Fruit fly (Drosophila melanogaster) whole organism, prepupa: Measurements from ENCODE around the gene CG44532.

Experiments
- Blimp-1 ChIP-seq: fragments of 200-800 bp; sonication (Bioruptor generic); optimal IDR thresholded peaks from 3 replicates; lab custom pipeline; 2017; ENCODE audit warnings: missing biosample characterization, missing genetic modification characterization, mild to moderate bottlenecking, moderate library complexity, missing genetic modification reagents
- CG10631 ChIP-seq: fragments of 200-800 bp; sonication (Bioruptor generic); optimal IDR thresholded peaks from 2 replicates; lab custom pipeline; 2016; ENCODE audit warnings: missing biosample characterization, missing genetic modification characterization
- CG10669 ChIP-seq: fragments of 200-800 bp; sonication (Bioruptor generic); optimal IDR thresholded peaks from 3 replicates; lab custom pipeline; 2018; ENCODE audit warnings: missing biosample characterization, mild to moderate bottlenecking, missing genetic modification characterization, moderate library complexity
- CG11294 ChIP-seq: fragments of 200-800 bp; sonication (Bioruptor generic); IDR thresholded peaks from 2 replicates; pipeline ENCODE4 v1.3.6; 2022; ENCODE audit warnings: missing biosample characterization, missing genetic modification characterization
- CG11762 ChIP-seq: fragments of 200-800 bp; sonication (Bioruptor generic); optimal IDR thresholded peaks from 3 replicates; lab custom pipeline; 2016; ENCODE audit warnings: missing biosample characterization, missing genetic modification characterization; ENCODE audit not compliant: insufficient read depth
- CG11902 ChIP-seq: fragments of 200-800 bp; sonication (Bioruptor generic); optimal IDR thresholded peaks from 3 replicates; lab custom pipeline; 2016; ENCODE audit warnings: missing biosample characterization, missing genetic modification characterization
- CG1621 ChIP-seq: fragments of 200-800 bp; sonication (Bioruptor generic); optimal IDR thresholded peaks from 3 replicates; lab custom pipeline; 2018; ENCODE audit warnings: missing biosample characterization, mild to moderate bottlenecking, missing genetic modification characterization
- CG16779 ChIP-seq: fragments of 200-800 bp; sonication (Bioruptor generic); optimal IDR thresholded peaks from 3 replicates; lab custom pipeline; 2017; ENCODE audit warnings: missing biosample characterization, mild to moderate bottlenecking, missing genetic modification characterization
- CG3032 ChIP-seq: fragments of 200-800 bp; optimal IDR thresholded peaks from 2 replicates; lab custom pipeline; 2019; ENCODE audit warnings: missing biosample characterization, mild to moderate bottlenecking, missing genetic modification characterization, moderate library complexity
- CG31627 ChIP-seq: fragments of 200-800 bp; sonication (Bioruptor generic); optimal IDR thresholded peaks from 3 replicates; lab custom pipeline; 2016; ENCODE audit warnings: missing biosample characterization, missing genetic modification characterization
- CG32006 ChIP-seq: fragments of 200-800 bp; sonication (Bioruptor generic); optimal IDR thresholded peaks from 3 replicates; lab custom pipeline; 2017; ENCODE audit warnings: missing biosample characterization, mild to moderate bottlenecking, missing genetic modification characterization
- CG3919 ChIP-seq: fragments of 200-800 bp; sonication (Bioruptor generic); optimal IDR thresholded peaks from 3 replicates; lab custom pipeline; 2016; ENCODE audit warnings: missing biosample characterization, missing genetic modification characterization
- CG4318 ChIP-seq: fragments of 200-800 bp; sonication (Bioruptor generic); optimal IDR thresholded peaks from 3 replicates; lab custom pipeline; 2017; ENCODE audit warnings: missing biosample characterization, mild to moderate bottlenecking, missing genetic modification characterization
- CG6163 ChIP-seq: fragments of 200-800 bp; sonication (Bioruptor generic); IDR thresholded peaks from 3 replicates; pipeline ENCODE4 v1.3.6; 2022; ENCODE audit warnings: missing biosample characterization, missing genetic modification characterization
- CG6792 ChIP-seq: fragments of 200-800 bp; sonication (Bioruptor generic); optimal IDR thresholded peaks from 3 replicates; lab custom pipeline; 2016; ENCODE audit warnings: missing biosample characterization, missing genetic modification characterization
- CG6808 ChIP-seq: fragments of 200-800 bp; sonication (Bioruptor generic); optimal IDR thresholded peaks from 3 replicates; lab custom pipeline; 2017; ENCODE audit warnings: missing biosample characterization, missing genetic modification characterization, mild to moderate bottlenecking, moderate library complexity, missing genetic modification reagents
- CG6854 ChIP-seq: fragments of 200-800 bp; sonication (Bioruptor generic); optimal IDR thresholded peaks from 2 replicates; lab custom pipeline; 2017; ENCODE audit warnings: missing biosample characterization, mild to moderate bottlenecking, missing genetic modification characterization
- CG8119 ChIP-seq: fragments of 200-800 bp; sonication (Bioruptor generic); IDR thresholded peaks from 3 replicates; pipeline ENCODE4 v1.3.6; 2022; ENCODE audit warnings: missing biosample characterization, missing genetic modification characterization
- CG8319 ChIP-seq: fragments of 200-800 bp; sonication (Bioruptor generic); optimal IDR thresholded peaks from 3 replicates; lab custom pipeline; 2016; ENCODE audit warnings: missing biosample characterization, missing genetic modification characterization
- CG9139 ChIP-seq: fragments of 200-800 bp; sonication (Bioruptor generic); optimal IDR thresholded peaks from 3 replicates; lab custom pipeline; 2017; ENCODE audit warnings: missing biosample characterization, mild to moderate bottlenecking, missing genetic modification characterization
- Eip75B ChIP-seq: fragments of 200-800 bp; sonication (Bioruptor generic); optimal IDR thresholded peaks from 3 replicates; lab custom pipeline; 2016; ENCODE audit warnings: missing biosample characterization, missing genetic modification characterization
- Eip78C ChIP-seq: fragments of 200-800 bp; sonication (Bioruptor generic); peaks from one replicate; lab custom pipeline; 2016; ENCODE audit warnings: missing biosample characterization, missing genetic modification characterization
- Ets96B ChIP-seq: fragments of 200-800 bp; optimal IDR thresholded peaks from 2 replicates; lab custom pipeline; 2019; ENCODE audit warnings: missing biosample characterization, mild to moderate bottlenecking, missing genetic modification characterization, moderate library complexity
- Hr38 ChIP-seq: sonication (Bioruptor generic); optimal IDR thresholded peaks from 2 replicates; lab custom pipeline; 2016; ENCODE audit warnings: missing biosample characterization, missing genetic modification characterization
- Hr39 ChIP-seq: fragments of 200-800 bp; sonication (Bioruptor generic); optimal IDR thresholded peaks from 2 replicates; lab custom pipeline; 2016; ENCODE audit warnings: missing biosample characterization, missing genetic modification characterization
- Hr4 ChIP-seq: fragments of 200-800 bp; sonication (Bioruptor generic); optimal IDR thresholded peaks from 3 replicates; lab custom pipeline; 2016; ENCODE audit warnings: missing biosample characterization, missing genetic modification characterization
- Lpt ChIP-seq: fragments of 200-800 bp; sonication (Bioruptor generic); optimal IDR thresholded peaks from 3 replicates; lab custom pipeline; 2016; ENCODE audit warnings: missing biosample characterization, missing genetic modification characterization
- Met ChIP-seq: fragments of 200-800 bp; sonication (Bioruptor generic); optimal IDR thresholded peaks from 3 replicates; lab custom pipeline; 2016; ENCODE audit warnings: missing biosample characterization, missing genetic modification characterization
- OdsH ChIP-seq: fragments of 200-800 bp; sonication (Bioruptor generic); optimal IDR thresholded peaks from 3 replicates; lab custom pipeline; 2016; ENCODE audit warnings: missing biosample characterization, missing genetic modification characterization
- Smox ChIP-seq: fragments of 200-800 bp; sonication (Bioruptor generic); optimal IDR thresholded peaks from 3 replicates; lab custom pipeline; 2016; ENCODE audit warnings: missing biosample characterization, missing genetic modification characterization
- Sox102F ChIP-seq: fragments of 200-800 bp; sonication (Bioruptor generic); optimal IDR thresholded peaks from 2 replicates; lab custom pipeline; 2016; ENCODE audit warnings: missing biosample characterization, mild to moderate bottlenecking, missing genetic modification characterization
- Sox14 ChIP-seq: fragments of 200-800 bp; sonication (Bioruptor generic); optimal IDR thresholded peaks from 3 replicates; lab custom pipeline; 2016; ENCODE audit warnings: missing biosample characterization, missing genetic modification characterization
- Sox15 ChIP-seq: fragments of 200-800 bp; sonication (Bioruptor generic); optimal IDR thresholded peaks from 3 replicates; lab custom pipeline; 2016; ENCODE audit warnings: missing biosample characterization, missing genetic modification characterization
- achi ChIP-seq: fragments of 200-800 bp; sonication (Bioruptor generic); optimal IDR thresholded peaks from 3 replicates; lab custom pipeline; 2016; ENCODE audit warnings: missing biosample characterization, missing genetic modification characterization
- acj6 ChIP-seq: fragments of 200-800 bp; sonication (Bioruptor generic); optimal IDR thresholded peaks from 3 replicates; lab custom pipeline; 2016; ENCODE audit warnings: missing biosample characterization, missing genetic modification characterization
- cyc ChIP-seq: fragments of 200-800 bp; sonication (Bioruptor generic); optimal IDR thresholded peaks from 3 replicates; lab custom pipeline; 2016; ENCODE audit warnings: missing biosample characterization, missing genetic modification characterization
- dac ChIP-seq: fragments of 200-800 bp; sonication (Bioruptor generic); optimal IDR thresholded peaks from 2 replicates; lab custom pipeline; 2017; ENCODE audit warnings: missing biosample characterization, mild to moderate bottlenecking, missing genetic modification characterization
- dsx ChIP-seq: fragments of 200-800 bp; optimal IDR thresholded peaks from 3 replicates; lab custom pipeline; 2019; ENCODE audit warnings: missing biosample characterization, mild to moderate bottlenecking, missing genetic modification characterization, moderate library complexity; ENCODE audit not compliant: poor library complexity, severe bottlenecking
- eg ChIP-seq: fragments of 200-800 bp; sonication (Bioruptor generic); IDR thresholded peaks from 3 replicates; pipeline ENCODE4 v1.3.6; 2022; ENCODE audit warnings: missing biosample characterization, missing genetic modification characterization
- esn ChIP-seq: fragments of 200-800 bp; sonication (Bioruptor generic); optimal IDR thresholded peaks from 2 replicates; lab custom pipeline; 2016; ENCODE audit warnings: missing biosample characterization, mild to moderate bottlenecking, missing genetic modification characterization, moderate library complexity
- fd59A ChIP-seq: fragments of 200-800 bp; sonication (Bioruptor generic); optimal IDR thresholded peaks from 2 replicates; lab custom pipeline; 2017; ENCODE audit warnings: missing biosample characterization, mild to moderate bottlenecking, missing genetic modification characterization, missing genetic modification reagents
- fd85E ChIP-seq: fragments of 200-800 bp; sonication (Bioruptor generic); optimal IDR thresholded peaks from 3 replicates; lab custom pipeline; 2016; ENCODE audit warnings: missing biosample characterization, missing genetic modification characterization
- fkh ChIP-seq: fragments of 200-800 bp; sonication (Bioruptor generic); optimal IDR thresholded peaks from 3 replicates; lab custom pipeline; 2017; ENCODE audit warnings: missing biosample characterization, mild to moderate bottlenecking, missing genetic modification characterization, moderate library complexity
- lz ChIP-seq: fragments of 200-800 bp; sonication (Bioruptor generic); optimal IDR thresholded peaks from 3 replicates; lab custom pipeline; 2016; ENCODE audit warnings: missing biosample characterization, missing genetic modification characterization
- net ChIP-seq: fragments of 200-800 bp; sonication (Bioruptor generic); optimal IDR thresholded peaks from 3 replicates; lab custom pipeline; 2016; ENCODE audit warnings: missing biosample characterization, missing genetic modification characterization
- pdm3 ChIP-seq: fragments of 200-800 bp; sonication (Bioruptor generic); optimal IDR thresholded peaks from 3 replicates; lab custom pipeline; 2016; ENCODE audit warnings: missing biosample characterization, missing genetic modification characterization
- salr ChIP-seq, 2 experiments: fragments of 200-800 bp; sonication (Bioruptor generic); optimal IDR thresholded peaks; 3 replicates each; lab custom pipeline; 2016 to 2018; ENCODE audit warnings: missing biosample characterization in 2 of 2, missing genetic modification characterization in 2 of 2, mild to moderate bottlenecking in 1 of 2
- spab ChIP-seq: fragments of 200-800 bp; sonication (Bioruptor generic); optimal IDR thresholded peaks from 2 replicates; lab custom pipeline; 2017; ENCODE audit warnings: missing biosample characterization, mild to moderate bottlenecking, missing genetic modification characterization, missing genetic modification reagents
- ss ChIP-seq, 2 experiments: fragments of 200-800 bp; sonication (Bioruptor generic); optimal IDR thresholded peaks; 2 replicates in 1 of 2; 3 replicates in 1 of 2; lab custom pipeline; 2017 to 2018; ENCODE audit warnings: mild to moderate bottlenecking in 2 of 2, missing biosample characterization in 2 of 2, missing genetic modification characterization in 2 of 2, moderate library complexity in 1 of 2
- svp ChIP-seq: fragments of 200-800 bp; sonication (Bioruptor generic); peaks from one replicate; lab custom pipeline; 2016; ENCODE audit warnings: missing biosample characterization, missing genetic modification characterization
- vri ChIP-seq: fragments of 200-800 bp; sonication (Bioruptor generic); optimal IDR thresholded peaks from 3 replicates; lab custom pipeline; 2016; ENCODE audit warnings: missing biosample characterization, mild to moderate bottlenecking, missing genetic modification characterization

The CG44532 gene

dm6 chrX:9136776-9137550 is 24.9 kb upstream of the CG44532 start:
- no peak for TF ChIP-seq CG9139 (GFP tag; lab: Kevin White, UChicago)
- TF ChIP-seq spab (GFP tag; lab: Kevin White, UChicago), result no peak
- 0 out of 3 replicates have a peak, but pooled peaks have one; percentile 14 for TF ChIP-seq CG6163 (GFP tag; lab: Robert Waterston, UW)
- peak; percentile 18 for TF ChIP-seq CG3919 (GFP tag; lab: Kevin White, UChicago)
- no peak for TF ChIP-seq dsx (GFP tag; lab: Kevin White, UChicago)
- no peak for TF ChIP-seq Met (GFP tag; lab: Kevin White, UChicago)
- no peak for TF ChIP-seq CG8319 (GFP tag; lab: Kevin White, UChicago)
- TF ChIP-seq Sox15 (GFP tag; lab: Kevin White, UChicago), result no peak
- TF ChIP-seq vri (GFP tag; lab: Kevin White, UChicago), result no peak
- peak; percentile 38; the same call in 1 of the 3 replicates for TF ChIP-seq eg (GFP tag; lab: Robert Waterston, UW)
- TF ChIP-seq Sox14 (GFP tag; lab: Kevin White, UChicago), result no peak
- no peak for TF ChIP-seq achi (GFP tag; lab: Kevin White, UChicago)
- TF ChIP-seq fd85E (GFP tag; lab: Kevin White, UChicago), result no peak
- TF ChIP-seq lz (GFP tag; lab: Kevin White, UChicago), result no peak
- no peak for TF ChIP-seq Hr38 (GFP tag; lab: Kevin White, UChicago)
- no peak for TF ChIP-seq cyc (GFP tag; lab: Kevin White, UChicago)
- TF ChIP-seq Blimp-1 (GFP tag; lab: Kevin White, UChicago), result no peak
- no peak; the same call in 2 of the 3 replicates for TF ChIP-seq CG8119 (GFP tag; lab: Robert Waterston, UW)
- TF ChIP-seq CG4318 (GFP tag; lab: Kevin White, UChicago), result no peak
- no peak for TF ChIP-seq CG3032 (tag; lab: Kevin White, UChicago)
- peak; percentile 40 for TF ChIP-seq Hr4 (GFP tag; lab: Kevin White, UChicago)
- TF ChIP-seq CG16779, result no peak
- TF ChIP-seq Ets96B, result peak; percentile 2
- TF ChIP-seq ss (GFP tag; optimal IDR thresholded peaks at IDR 0.05; lab: Kevin White, UChicago), result peak in 1 of 2 experiments; percentile 32
- peak; percentile 10 for TF ChIP-seq CG31627
- TF ChIP-seq CG1621 (tag; lab: Kevin White, UChicago), result no peak
- TF ChIP-seq CG6792, result no peak
- TF ChIP-seq CG11762 (GFP tag; lab: Kevin White, UChicago), result no peak
- no peak for TF ChIP-seq salr (GFP tag; optimal IDR thresholded peaks at IDR 0.05; lab: Kevin White, UChicago)
- no peak for TF ChIP-seq CG10669 (GFP tag; lab: Kevin White, UChicago)
- TF ChIP-seq dac (GFP tag; lab: Kevin White, UChicago), result no peak
- TF ChIP-seq CG6854 (GFP tag; lab: Kevin White, UChicago), result no peak
- TF ChIP-seq CG11902, result no peak
- no peak for TF ChIP-seq fkh
- no peak for TF ChIP-seq Smox
- peak; percentile 50 for TF ChIP-seq CG32006 (GFP tag; lab: Kevin White, UChicago)
- no peak for TF ChIP-seq net (GFP tag; lab: Kevin White, UChicago)
- no peak for TF ChIP-seq Eip75B
- TF ChIP-seq CG11294, result 0 out of 2 replicates have a peak, but pooled peaks have one; percentile 9
- TF ChIP-seq OdsH (GFP tag; lab: Kevin White, UChicago), result peak; percentile 22
- TF ChIP-seq Eip78C (GFP tag; lab: Kevin White, UChicago), result peak; percentile 81
- TF ChIP-seq fd59A, result no peak
- peak; percentile 10 for TF ChIP-seq pdm3
- no peak for TF ChIP-seq Sox102F (GFP tag; lab: Kevin White, UChicago)
- TF ChIP-seq svp (GFP tag; lab: Kevin White, UChicago), result peak; percentile 27
- TF ChIP-seq Lpt (GFP tag; lab: Kevin White, UChicago), result no peak
- TF ChIP-seq CG6808, result no peak
- TF ChIP-seq Hr39 (GFP tag; lab: Kevin White, UChicago), result peak; percentile 14
- no peak for TF ChIP-seq CG10631
- TF ChIP-seq esn, result no peak
- TF ChIP-seq acj6, result no peak
